Fruit fly (Drosophila melanogaster): ENCODE measurements around the gene ND-39.

- TF ChIP-seq pan (optimal IDR thresholded peaks at IDR 0.05) (no peak), psq (optimal IDR thresholded peaks at IDR 0.05) (no peak), usp (GFP tag; optimal IDR thresholded peaks at IDR 0.05) (no peak), CG8478 (optimal IDR thresholded peaks at IDR 0.05) (no peak)
Observed at dm6 chr3L:20448773-20449172, 43.1 kb upstream of the ND-39 start.

Measured in whole organism.